Fruit fly (Drosophila melanogaster) whole organism, wandering third instar larva: ENCODE measurements around the gene elB.

Source experiments
- Abd-B ChIP-seq: fragments of >200 bp; optimal IDR thresholded peaks from 2 replicates; lab custom pipeline; 2017; ENCODE audit warnings: missing biosample characterization, missing genetic modification characterization
- CG32264 ChIP-seq: fragments of 200-800 bp; sonication (Bioruptor generic); optimal IDR thresholded peaks from 2 replicates; lab custom pipeline; 2016; ENCODE audit warnings: missing biosample characterization, missing genetic modification characterization
- GATAd ChIP-seq: sonication (Bioruptor generic); optimal IDR thresholded peaks from 2 replicates; lab custom pipeline; 2016; ENCODE audit warnings: missing biosample characterization, missing genetic modification characterization
- Hnf4 ChIP-seq: fragments of 200-800 bp; sonication (Bioruptor generic); optimal IDR thresholded peaks from 2 replicates; lab custom pipeline; 2016; ENCODE audit warnings: missing biosample characterization, mild to moderate bottlenecking, missing genetic modification characterization
- OdsH ChIP-seq: fragments of 200-800 bp; sonication (Bioruptor generic); optimal IDR thresholded peaks from 2 replicates; lab custom pipeline; 2016; ENCODE audit warnings: missing biosample characterization, mild to moderate bottlenecking, missing genetic modification characterization
- Vsx2 ChIP-seq: fragments of 200-300, 225-300 bp; sonication (Bioruptor generic); optimal IDR thresholded peaks from 2 replicates; lab custom pipeline; 2018; ENCODE audit warnings: missing biosample characterization, missing genetic modification characterization; ENCODE audit not compliant: partially characterized antibody
- dl ChIP-seq, 2 experiments: fragments of 175-275, 200-275 bp in 1 of 2; fragments of 200-275 bp in 1 of 2; sonication (Bioruptor generic); optimal IDR thresholded peaks; lab custom pipeline; 2018; ENCODE audit warnings: mild to moderate bottlenecking in 2 of 2, missing biosample characterization in 2 of 2, missing genetic modification characterization in 2 of 2, moderate library complexity in 2 of 2; ENCODE audit not compliant: partially characterized antibody in 2 of 2, insufficient read depth in 1 of 2
- h ChIP-seq: fragments of 200-800 bp; sonication (Bioruptor generic); optimal IDR thresholded peaks from 3 replicates; lab custom pipeline; 2016; ENCODE audit warnings: missing biosample characterization, mild to moderate bottlenecking, missing genetic modification characterization
- jim ChIP-seq: fragments of 175-275, 200-325 bp; sonication (Bioruptor generic); optimal IDR thresholded peaks from 2 replicates; lab custom pipeline; 2016; ENCODE audit warnings: missing biosample characterization, mild to moderate bottlenecking, missing genetic modification characterization
- lola ChIP-seq: fragments of >200 bp; optimal IDR thresholded peaks from 2 replicates; lab custom pipeline; 2017; ENCODE audit warnings: missing biosample characterization, missing genetic modification characterization
- pan ChIP-seq: fragments of >200 bp; optimal IDR thresholded peaks from 2 replicates; lab custom pipeline; 2017
- psq ChIP-seq: fragments of 200-800 bp; sonication (Bioruptor generic); optimal IDR thresholded peaks from 3 replicates; lab custom pipeline; 2017; ENCODE audit warnings: missing biosample characterization, mild to moderate bottlenecking, missing genetic modification characterization, moderate library complexity

dm6 chr2L:14376484-14377254 is 32.7 kb downstream of the elB start:
- TF ChIP-seq Abd-B: no peak
- no peak for TF ChIP-seq h
- no peak for TF ChIP-seq Vsx2 (GFP tag; lab: Kevin White, UChicago)
- TF ChIP-seq pan (lab: Kevin White, UChicago): no peak
- no peak for TF ChIP-seq OdsH
- TF ChIP-seq psq (GFP tag; lab: Kevin White, UChicago): no peak
- no peak for TF ChIP-seq Hnf4 (GFP tag; lab: Kevin White, UChicago)
- TF ChIP-seq lola (GFP tag; lab: Kevin White, UChicago): no peak
- no peak for TF ChIP-seq dl (GFP tag; optimal IDR thresholded peaks at IDR 0.05; lab: Kevin White, UChicago; ENCODE audit: insufficient read depth in 1 of 2, partially characterized antibody in 2 of 2)
- TF ChIP-seq jim (GFP tag; lab: Kevin White, UChicago): no peak
- TF ChIP-seq GATAd (GFP tag; lab: Kevin White, UChicago): no peak
- TF ChIP-seq CG32264 (GFP tag; lab: Kevin White, UChicago): no peak
